Worm (Caenorhabditis elegans) whole organism, late embryonic: ENCODE results near the gene xbx-3.
A peak's percentile ranks its signal among the peaks of the same experiment; 100 is the strongest.

Source experiments
- C08G9.2 ChIP-seq: sonication (generic microtip); optimal IDR thresholded peaks from 2 replicates; lab custom pipeline; 2016; ENCODE audit warnings: mild to moderate bottlenecking, missing genetic modification characterization, moderate library complexity, missing compliant biosample characterization
- K02D7.2 ChIP-seq: sonication (generic microtip); optimal IDR thresholded peaks from 2 replicates; lab custom pipeline; 2017; ENCODE audit warnings: mild to moderate bottlenecking, missing genetic modification characterization, missing compliant biosample characterization
- K09A11.1 ChIP-seq: sonication (generic microtip); optimal IDR thresholded peaks from 2 replicates; lab custom pipeline; 2017; ENCODE audit warnings: antibody characterized with exemption, mild to moderate bottlenecking, missing genetic modification characterization, missing compliant biosample characterization; ENCODE audit not compliant: insufficient read depth
- T23F11.4 ChIP-seq: fragments of 200-800 bp; sonication (Bioruptor generic); optimal IDR thresholded peaks from 2 replicates; lab custom pipeline; 2018; ENCODE audit warnings: mild to moderate bottlenecking, missing genetic modification characterization, missing compliant biosample characterization
- ahr-1 ChIP-seq: sonication (generic microtip); optimal IDR thresholded peaks from 2 replicates; lab custom pipeline; 2016; ENCODE audit warnings: missing genetic modification characterization, missing compliant biosample characterization
- ceh-14 ChIP-seq: sonication (generic microtip); optimal IDR thresholded peaks from 2 replicates; lab custom pipeline; 2016; ENCODE audit warnings: missing genotype, missing genetic modification characterization, missing compliant biosample characterization
- ceh-18 ChIP-seq: sonication (generic microtip); optimal IDR thresholded peaks from 2 replicates; lab custom pipeline; 2016; ENCODE audit warnings: missing genetic modification characterization, missing compliant biosample characterization
- ceh-19 ChIP-seq: fragments of 200-800 bp; sonication (Bioruptor generic); optimal IDR thresholded peaks from 2 replicates; lab custom pipeline; 2018; ENCODE audit warnings: mild to moderate bottlenecking, missing genetic modification characterization, missing compliant biosample characterization
- ceh-2 ChIP-seq: sonication (generic microtip); optimal IDR thresholded peaks from 2 replicates; lab custom pipeline; 2016; ENCODE audit warnings: missing genotype, missing genetic modification characterization, missing compliant biosample characterization
- ceh-22 ChIP-seq: sonication (generic microtip); optimal IDR thresholded peaks from 2 replicates; lab custom pipeline; 2017; ENCODE audit warnings: missing biosample characterization, missing genetic modification characterization
- ceh-24 ChIP-seq: sonication (generic microtip); optimal IDR thresholded peaks from 2 replicates; lab custom pipeline; 2016; ENCODE audit warnings: mild to moderate bottlenecking, missing genetic modification characterization, missing compliant biosample characterization
- ceh-30 ChIP-seq: fragments of 150-350 bp; optimal IDR thresholded peaks from 2 replicates; lab custom pipeline; 2014; ENCODE audit warnings: missing biosample characterization, missing genetic modification characterization
- ceh-31 ChIP-seq: sonication (generic microtip); optimal IDR thresholded peaks from 2 replicates; lab custom pipeline; 2016; ENCODE audit warnings: missing genetic modification characterization, missing compliant biosample characterization
- ceh-34 ChIP-seq: sonication (generic microtip); optimal IDR thresholded peaks from 2 replicates; lab custom pipeline; 2016; ENCODE audit warnings: mild to moderate bottlenecking, missing genetic modification characterization, missing compliant biosample characterization
- ceh-45 ChIP-seq: fragments of 200-800 bp; sonication (Bioruptor generic); IDR thresholded peaks from 2 replicates; pipeline ENCODE4 v1.3.6; 2022; ENCODE audit warnings: missing genetic modification reagents, missing genetic modification characterization, missing compliant biosample characterization
- ceh-48 ChIP-seq: sonication (generic microtip); optimal IDR thresholded peaks from 2 replicates; lab custom pipeline; 2016; ENCODE audit warnings: missing genetic modification characterization, inconsistent platforms, missing compliant biosample characterization
- ceh-6 ChIP-seq: fragments of 200-800 bp; sonication (Bioruptor generic); optimal IDR thresholded peaks from 2 replicates; lab custom pipeline; 2018; ENCODE audit warnings: mild to moderate bottlenecking, missing genetic modification characterization, missing compliant biosample characterization
- che-1 ChIP-seq: sonication (generic microtip); optimal IDR thresholded peaks from 2 replicates; lab custom pipeline; 2016; ENCODE audit warnings: mild to moderate bottlenecking, missing genetic modification characterization, missing compliant biosample characterization
- elt-2 ChIP-seq: sonication (generic microtip); optimal IDR thresholded peaks from 2 replicates; lab custom pipeline; 2016; ENCODE audit warnings: missing genetic modification reagents, missing genetic modification characterization, missing compliant biosample characterization
- ets-4 ChIP-seq: sonication (generic microtip); optimal IDR thresholded peaks from 2 replicates; lab custom pipeline; 2016; ENCODE audit warnings: missing genetic modification characterization, missing compliant biosample characterization
- eyg-1 ChIP-seq: sonication (generic microtip); optimal IDR thresholded peaks from 2 replicates; lab custom pipeline; 2016; ENCODE audit warnings: missing genotype, missing genetic modification characterization, missing compliant biosample characterization
- fax-1 ChIP-seq: sonication (generic microtip); optimal IDR thresholded peaks from 2 replicates; lab custom pipeline; 2016; ENCODE audit warnings: missing genotype, missing genetic modification characterization, missing compliant biosample characterization
- fkh-10 ChIP-seq: fragments of 150-350 bp; optimal IDR thresholded peaks from 2 replicates; lab custom pipeline; 2014; ENCODE audit warnings: missing biosample characterization, missing genetic modification reagents, missing genetic modification characterization
- hlh-13 ChIP-seq: fragments of 200-800 bp; sonication (Bioruptor generic); optimal IDR thresholded peaks from 2 replicates; lab custom pipeline; 2018; ENCODE audit warnings: mild to moderate bottlenecking, missing genetic modification characterization, missing compliant biosample characterization
- hlh-15 ChIP-seq: sonication (generic microtip); optimal IDR thresholded peaks from 2 replicates; lab custom pipeline; 2016; ENCODE audit warnings: missing genetic modification characterization, missing compliant biosample characterization
- hlh-30 ChIP-seq: sonication (generic microtip); optimal IDR thresholded peaks from 2 replicates; lab custom pipeline; 2017; ENCODE audit warnings: antibody characterized with exemption, missing genetic modification characterization, missing compliant biosample characterization; ENCODE audit not compliant: insufficient read depth
- hlh-6 ChIP-seq: sonication (generic microtip); optimal IDR thresholded peaks from 2 replicates; lab custom pipeline; 2016; ENCODE audit warnings: missing genotype, missing genetic modification characterization, missing compliant biosample characterization
- hlh-8 ChIP-seq: sonication (generic microtip); optimal IDR thresholded peaks from 2 replicates; lab custom pipeline; 2016; ENCODE audit warnings: missing genotype, missing genetic modification characterization, missing compliant biosample characterization
- lim-6 ChIP-seq: sonication (generic microtip); optimal IDR thresholded peaks from 2 replicates; lab custom pipeline; 2016; ENCODE audit warnings: missing genetic modification characterization, missing compliant biosample characterization
- lin-11 ChIP-seq: fragments of 200-800 bp; sonication (Bioruptor generic); optimal IDR thresholded peaks from 2 replicates; lab custom pipeline; 2018; ENCODE audit warnings: mild to moderate bottlenecking, missing genetic modification characterization, missing compliant biosample characterization
- madf-2 ChIP-seq: sonication (generic microtip); optimal IDR thresholded peaks from 2 replicates; lab custom pipeline; 2017; ENCODE audit warnings: missing genetic modification characterization, missing compliant biosample characterization
- mec-3 ChIP-seq: sonication (generic microtip); optimal IDR thresholded peaks from 2 replicates; lab custom pipeline; 2016; ENCODE audit warnings: borderline replicate concordance, missing genetic modification characterization, missing compliant biosample characterization
- pat-9 ChIP-seq: fragments of 200-800 bp; sonication (Bioruptor generic); optimal IDR thresholded peaks from 2 replicates; lab custom pipeline; 2018; ENCODE audit warnings: mild to moderate bottlenecking, missing genetic modification characterization, moderate library complexity, missing compliant biosample characterization
- pha-2 ChIP-seq: sonication (generic microtip); optimal IDR thresholded peaks from 2 replicates; lab custom pipeline; 2017; ENCODE audit warnings: mild to moderate bottlenecking, missing genetic modification characterization, missing compliant biosample characterization
- pha-4 ChIP-seq: fragments of 150-350 bp; optimal IDR thresholded peaks from 2 replicates; lab custom pipeline; 2018; ENCODE audit warnings: missing biosample characterization, missing genetic modification reagents, missing genetic modification characterization
- pros-1 ChIP-seq: fragments of 150-350 bp; optimal IDR thresholded peaks from 2 replicates; lab custom pipeline; 2014; ENCODE audit warnings: missing biosample characterization, missing genetic modification reagents, missing genetic modification characterization
- ref-2 ChIP-seq: sonication (generic microtip); optimal IDR thresholded peaks from 2 replicates; lab custom pipeline; 2016; ENCODE audit warnings: missing genetic modification characterization, missing compliant biosample characterization
- rnt-1 ChIP-seq: sonication (generic microtip); optimal IDR thresholded peaks from 2 replicates; lab custom pipeline; 2016; ENCODE audit warnings: missing genetic modification characterization, missing compliant biosample characterization
- sdc-2 ChIP-seq: sonication (generic microtip); optimal IDR thresholded peaks from 2 replicates; lab custom pipeline; 2016; ENCODE audit warnings: missing genotype, missing genetic modification characterization, missing compliant biosample characterization
- sox-2 ChIP-seq: fragments of 200-800 bp; sonication (Bioruptor generic); IDR thresholded peaks from 2 replicates; pipeline ENCODE4 v1.3.6; 2022; ENCODE audit warnings: missing genetic modification reagents, missing genetic modification characterization, missing compliant biosample characterization
- sox-4 ChIP-seq: sonication (generic microtip); optimal IDR thresholded peaks from 2 replicates; lab custom pipeline; 2017; ENCODE audit warnings: mild to moderate bottlenecking, missing genetic modification characterization, inconsistent platforms, missing compliant biosample characterization
- tbx-2 ChIP-seq: sonication (generic microtip); optimal IDR thresholded peaks from 2 replicates; lab custom pipeline; 2016; ENCODE audit warnings: missing genetic modification characterization, missing compliant biosample characterization
- tbx-7 ChIP-seq: sonication (generic microtip); optimal IDR thresholded peaks from 2 replicates; lab custom pipeline; 2016; ENCODE audit warnings: missing genotype, missing genetic modification characterization, missing compliant biosample characterization
- unc-3 ChIP-seq, 2 experiments: fragments of 200-800 bp in 1 of 2; sonication (Bioruptor generic) in 1 of 2; sonication (generic microtip) in 1 of 2; conservative IDR thresholded peaks in 1 of 2; optimal IDR thresholded peaks in 1 of 2; 2 replicates each; pipeline versions ENCODE4 v1.3.6 to Lab custom; 2016 to 2022; ENCODE audit warnings: missing compliant biosample characterization in 2 of 2, missing genetic modification characterization in 2 of 2, missing genetic modification reagents in 1 of 2
- unc-55 ChIP-seq: sonication (generic microtip); optimal IDR thresholded peaks from 2 replicates; lab custom pipeline; 2017; ENCODE audit warnings: missing biosample characterization, missing genetic modification reagents, missing genetic modification characterization
- unc-86 ChIP-seq: sonication (generic microtip); optimal IDR thresholded peaks from 2 replicates; lab custom pipeline; 2016; ENCODE audit warnings: missing genetic modification characterization, missing compliant biosample characterization
- zip-5 ChIP-seq: sonication (generic microtip); optimal IDR thresholded peaks from 2 replicates; lab custom pipeline; 2016; ENCODE audit warnings: missing genetic modification characterization, missing compliant biosample characterization
- ztf-16 ChIP-seq: sonication (generic microtip); optimal IDR thresholded peaks from 2 replicates; lab custom pipeline; 2017; ENCODE audit warnings: missing genetic modification characterization, missing compliant biosample characterization

The xbx-3 gene

ce11 chrIII:10060573-10060972 is 24.8 kb downstream of the xbx-3 start, which contains the start of gene T16G12.13:
TSS of gene T16G12.13 (plus strand) at chrIII:10060865.
- TF ChIP-seq eyg-1 (no peak), lim-6 (tag; lab: Kevin White, UChicago) (no peak), sox-2 (GFP tag; lab: Robert Waterston, UW) (no peak), che-1 (tag; lab: Kevin White, UChicago) (no peak), hlh-30 (tag; lab: Kevin White, UChicago) (no peak), ceh-34 (tag; lab: Kevin White, UChicago) (no peak), sox-4 (tag; lab: Kevin White, UChicago) (no peak), sdc-2 (tag; lab: Kevin White, UChicago) (no peak), K02D7.2 (tag; lab: Kevin White, UChicago) (no peak), ceh-22 (tag; lab: Kevin White, UChicago) (no peak), ceh-31 (tag; lab: Kevin White, UChicago) (no peak), ztf-16 (tag; lab: Kevin White, UChicago) (no peak), pat-9 (tag; lab: Kevin White, UChicago) (no peak), pha-2 (tag; lab: Kevin White, UChicago) (no peak), ceh-24 (tag; lab: Kevin White, UChicago) (no peak), lin-11 (no peak), unc-86 (tag; lab: Kevin White, UChicago) (no peak)

ce11 chrIII:10064140-10064539 is 28.4 kb downstream of the xbx-3 start, which contains the start of gene ekl-6:
TSS of gene ekl-6 (plus strand) at chrIII:10064404.
- TF ChIP-seq ets-4 (tag; lab: Kevin White, UChicago) (peak; percentile 74), madf-2 (tag; lab: Kevin White, UChicago) (no peak), che-1 (tag; lab: Kevin White, UChicago) (no peak), fax-1 (tag; lab: Kevin White, UChicago) (peak; percentile 11), unc-3 (GFP tag; conservative IDR thresholded peaks at IDR 0.05; lab: Robert Waterston, UW) (no peak), unc-3 (tag; optimal IDR thresholded peaks at IDR 0.05; lab: Kevin White, UChicago) (no peak), ceh-6 (GFP tag; lab: Kevin White, UChicago) (no peak), ceh-24 (tag; lab: Kevin White, UChicago) (no peak), ceh-45 (GFP tag; lab: Robert Waterston, UW) (no peak), eyg-1 (no peak), lin-11 (no peak), hlh-6 (no peak), pha-4 (tag; lab: Kevin White, UChicago) (no peak), fkh-10 (GFP tag; lab: Kevin White, UChicago) (no peak), rnt-1 (tag; lab: Kevin White, UChicago) (peak; percentile 15), zip-5 (tag; lab: Kevin White, UChicago) (peak; percentile 79), ceh-19 (GFP tag; lab: Kevin White, UChicago) (no peak), C08G9.2 (tag; lab: Kevin White, UChicago) (peak; percentile 84), K09A11.1 (no peak), ceh-30 (no peak), ceh-2 (tag; lab: Kevin White, UChicago) (peak; percentile 90), ahr-1 (tag; lab: Kevin White, UChicago) (no peak), pros-1 (tag; lab: Kevin White, UChicago) (no peak), tbx-2 (tag; lab: Kevin White, UChicago) (peak; percentile 86), ceh-31 (tag; lab: Kevin White, UChicago) (peak; percentile 85), elt-2 (tag; lab: Kevin White, UChicago) (peak; percentile 53), unc-55 (GFP tag; lab: Kevin White, UChicago) (no peak), hlh-13 (no peak), tbx-7 (peak; percentile 83), ref-2 (tag; lab: Kevin White, UChicago) (peak; percentile 76), hlh-8 (tag; lab: Kevin White, UChicago) (peak; percentile 61), ceh-48 (tag; lab: Kevin White, UChicago) (peak; percentile 42), ceh-18 (tag; lab: Kevin White, UChicago) (no peak), ceh-22 (tag; lab: Kevin White, UChicago) (no peak), ceh-14 (tag; lab: Kevin White, UChicago) (peak; percentile 21), unc-86 (tag; lab: Kevin White, UChicago) (peak; percentile 14), ztf-16 (tag; lab: Kevin White, UChicago) (no peak), mec-3 (tag; lab: Kevin White, UChicago) (peak; percentile 35), hlh-15 (tag; lab: Kevin White, UChicago) (no peak), ceh-34 (tag; lab: Kevin White, UChicago) (no peak), T23F11.4 (GFP tag; lab: Kevin White, UChicago) (no peak), hlh-30 (tag; lab: Kevin White, UChicago) (no peak), pat-9 (tag; lab: Kevin White, UChicago) (no peak), pha-2 (tag; lab: Kevin White, UChicago) (no peak)
